Fruit fly (Drosophila melanogaster) whole organism, embryonic: ENCODE measurements around the gene RpS12.

Source experiments
- Atf-2 ChIP-seq: fragments of 200-800 bp; sonication (Bioruptor generic); optimal IDR thresholded peaks from 2 replicates; lab custom pipeline; 2016; ENCODE audit warnings: missing biosample characterization, missing genetic modification characterization
- B-H2 ChIP-seq: fragments of 200-800 bp; sonication (Bioruptor generic); optimal IDR thresholded peaks from 2 replicates; lab custom pipeline; 2018; ENCODE audit warnings: missing biosample characterization, mild to moderate bottlenecking, missing genetic modification characterization
- BtbVII ChIP-seq: fragments of 200-800 bp; sonication (Bioruptor generic); optimal IDR thresholded peaks from 3 replicates; lab custom pipeline; 2017; ENCODE audit warnings: missing biosample characterization, mild to moderate bottlenecking, missing genetic modification characterization
- Bteb2 ChIP-seq: fragments of 200-800 bp; sonication (Bioruptor generic); optimal IDR thresholded peaks from 2 replicates; lab custom pipeline; 2016; ENCODE audit warnings: missing biosample characterization, missing genetic modification characterization
- CG11085 ChIP-seq: fragments of 200-800 bp; sonication (Bioruptor generic); IDR thresholded peaks from 2 replicates; pipeline ENCODE4 v1.3.6; 2022; ENCODE audit warnings: missing biosample characterization, missing genetic modification characterization
- CG11247 ChIP-seq: fragments of 200-800 bp; sonication (Bioruptor generic); IDR thresholded peaks from 2 replicates; pipeline ENCODE4 v1.3.6; 2022; ENCODE audit warnings: missing biosample characterization, missing genetic modification characterization
- CG12071 ChIP-seq: fragments of 200-800 bp; sonication (Bioruptor generic); optimal IDR thresholded peaks from 3 replicates; lab custom pipeline; 2018; ENCODE audit warnings: missing biosample characterization, mild to moderate bottlenecking, missing genetic modification characterization
- CG14050 ChIP-seq: fragments of 200-800 bp; sonication (Bioruptor generic); IDR thresholded peaks from 3 replicates; pipeline ENCODE4 v1.3.6; 2022; ENCODE audit warnings: missing biosample characterization, missing genetic modification characterization
- CG15514 ChIP-seq: fragments of 200-800 bp; sonication (Bioruptor generic); optimal IDR thresholded peaks from 3 replicates; lab custom pipeline; 2017; ENCODE audit warnings: missing biosample characterization, missing genetic modification characterization, mild to moderate bottlenecking, moderate library complexity, missing genetic modification reagents
- CG17361 ChIP-seq: fragments of 200-800 bp; sonication (Bioruptor generic); IDR thresholded peaks from 3 replicates; pipeline ENCODE4 v1.3.6; 2022; ENCODE audit warnings: missing biosample characterization, missing genetic modification characterization
- CG17612 ChIP-seq: fragments of 200-800 bp; sonication (Bioruptor generic); IDR thresholded peaks from 2 replicates; pipeline ENCODE4 v1.3.6; 2022; ENCODE audit warnings: missing biosample characterization, missing genetic modification characterization
- CG3065 ChIP-seq: fragments of 200-800 bp; sonication (Bioruptor generic); optimal IDR thresholded peaks from 2 replicates; lab custom pipeline; 2016; ENCODE audit warnings: missing biosample characterization, missing genetic modification characterization
- CG31224 ChIP-seq: fragments of 200-800 bp; sonication (Bioruptor generic); IDR thresholded peaks from 2 replicates; pipeline ENCODE4 v1.3.6; 2022; ENCODE audit warnings: missing biosample characterization, missing genetic modification characterization
- CG32532 ChIP-seq: fragments of 200-800 bp; sonication (Bioruptor generic); IDR thresholded peaks from 2 replicates; pipeline ENCODE4 v1.3.6; 2022; ENCODE audit warnings: missing biosample characterization, missing genetic modification characterization
- CG3995 ChIP-seq: fragments of 200-800 bp; sonication (Bioruptor generic); optimal IDR thresholded peaks from 3 replicates; lab custom pipeline; 2016; ENCODE audit warnings: missing biosample characterization, missing genetic modification characterization
- CG4617 ChIP-seq: fragments of 200-800 bp; sonication (Bioruptor generic); optimal IDR thresholded peaks from 3 replicates; lab custom pipeline; 2016; ENCODE audit warnings: missing biosample characterization, missing genetic modification characterization, borderline replicate concordance
- CHES-1-like ChIP-seq: fragments of 200-800 bp; sonication (Bioruptor generic); optimal IDR thresholded peaks from 2 replicates; lab custom pipeline; 2016; ENCODE audit warnings: missing biosample characterization, missing genetic modification characterization
- Camta ChIP-seq: fragments of 200-800 bp; sonication (Bioruptor generic); optimal IDR thresholded peaks from 2 replicates; lab custom pipeline; 2016; ENCODE audit warnings: missing biosample characterization, missing genetic modification characterization
- Dfd ChIP-seq, 2 experiments: fragments of >200 bp; optimal IDR thresholded peaks; 2 replicates each; lab custom pipeline; 2017; ENCODE audit warnings: missing biosample characterization in 2 of 2, missing genetic modification characterization in 2 of 2
- Eip74EF ChIP-seq, 2 experiments: fragments of 200-800 bp in 1 of 2; fragments of >200 bp in 1 of 2; sonication (Bioruptor generic) in 1 of 2; optimal IDR thresholded peaks; 2 replicates each; lab custom pipeline; 2017 to 2019; ENCODE audit warnings: missing biosample characterization in 2 of 2, missing genetic modification characterization in 2 of 2, mild to moderate bottlenecking in 1 of 2, moderate library complexity in 1 of 2
- Ets65A ChIP-seq: fragments of 200-800 bp; sonication (Bioruptor generic); peaks from one replicate; lab custom pipeline; 2016; ENCODE audit warnings: missing biosample characterization, missing genetic modification characterization
- HLH4C ChIP-seq: fragments of 200-800 bp; sonication (Bioruptor generic); IDR thresholded peaks from 3 replicates; pipeline ENCODE4 v1.3.6; 2022; ENCODE audit warnings: missing biosample characterization, missing genetic modification characterization; ENCODE audit not compliant: partially characterized antibody
- Hand ChIP-seq: fragments of 200-800 bp; sonication (Bioruptor generic); optimal IDR thresholded peaks from 2 replicates; lab custom pipeline; 2017; ENCODE audit warnings: mild to moderate bottlenecking, missing biosample characterization, missing genetic modification reagents, missing genetic modification characterization
- Jarid2 ChIP-seq: fragments of 200-800 bp; sonication (Bioruptor generic); optimal IDR thresholded peaks from 3 replicates; lab custom pipeline; 2017; ENCODE audit warnings: mild to moderate bottlenecking, missing biosample characterization, missing genetic modification reagents, missing genetic modification characterization
- NFAT ChIP-seq: fragments of 200-800 bp; sonication (Bioruptor generic); IDR thresholded peaks from 2 replicates; pipeline ENCODE4 v1.3.6; 2022; ENCODE audit warnings: missing biosample characterization, missing genetic modification characterization
- NfI ChIP-seq: fragments of 200-800 bp; sonication (Bioruptor generic); optimal IDR thresholded peaks from 3 replicates; lab custom pipeline; 2018; ENCODE audit warnings: missing biosample characterization, mild to moderate bottlenecking, missing genetic modification characterization, moderate library complexity
- Scr ChIP-seq: fragments of 200-800 bp; sonication (Bioruptor generic); IDR thresholded peaks from 2 replicates; pipeline ENCODE4 v1.3.6; 2022; ENCODE audit warnings: missing biosample characterization, missing genetic modification characterization; ENCODE audit not compliant: partially characterized antibody
- Sry-δ ChIP-seq: fragments of 200-800 bp; sonication (Bioruptor generic); optimal IDR thresholded peaks from 2 replicates; lab custom pipeline; 2016; ENCODE audit warnings: missing biosample characterization, missing genetic modification characterization
- Xrp1 ChIP-seq: fragments of 200-800 bp; sonication (Bioruptor generic); IDR thresholded peaks from 2 replicates; pipeline ENCODE4 v1.3.6; 2022; ENCODE audit warnings: missing biosample characterization, missing genetic modification characterization
- bbx ChIP-seq: fragments of 200-800 bp; sonication (Bioruptor generic); IDR thresholded peaks from 2 replicates; pipeline ENCODE4 v1.3.6; 2022; ENCODE audit warnings: missing biosample characterization, missing genetic modification characterization; ENCODE audit not compliant: partially characterized antibody
- btn ChIP-seq: fragments of 200-800 bp; sonication (Bioruptor generic); optimal IDR thresholded peaks from 2 replicates; lab custom pipeline; 2016; ENCODE audit warnings: missing biosample characterization, missing genetic modification characterization
- chinmo ChIP-seq: fragments of 200-800 bp; sonication (Bioruptor generic); IDR thresholded peaks from 4 replicates; pipeline ENCODE4 v1.3.6; 2022; ENCODE audit warnings: missing biosample characterization, missing genetic modification characterization; ENCODE audit not compliant: partially characterized antibody
- eve ChIP-seq, 2 experiments: fragments of >200 bp; optimal IDR thresholded peaks; 2 replicates each; lab custom pipeline; 2017; ENCODE audit warnings: missing biosample characterization in 2 of 2, missing genetic modification characterization in 2 of 2
- fru ChIP-seq: fragments of >200 bp; optimal IDR thresholded peaks from 2 replicates; lab custom pipeline; 2017
- kni ChIP-seq: fragments of 200-800 bp; sonication (Bioruptor generic); optimal IDR thresholded peaks from 3 replicates; lab custom pipeline; 2017; ENCODE audit warnings: mild to moderate bottlenecking, missing biosample characterization, missing genetic modification reagents, missing genetic modification characterization
- knrl ChIP-seq: fragments of 200-800 bp; sonication (Bioruptor generic); IDR thresholded peaks from 3 replicates; pipeline ENCODE4 v1.3.6; 2022; ENCODE audit warnings: missing biosample characterization, missing genetic modification characterization; ENCODE audit not compliant: partially characterized antibody
- lilli ChIP-seq: fragments of 200-800 bp; sonication (Bioruptor generic); optimal IDR thresholded peaks from 3 replicates; lab custom pipeline; 2016; ENCODE audit warnings: missing biosample characterization, missing genetic modification characterization
- otp ChIP-seq: fragments of 200-800 bp; sonication (Bioruptor generic); IDR thresholded peaks from 3 replicates; pipeline ENCODE4, ENCODE4 v1.3.6; 2022; ENCODE audit warnings: missing biosample characterization, missing genetic modification characterization
- pan ChIP-seq, 4 experiments: fragments of >200 bp in 3 of 4; fragments of 200-800 bp in 1 of 4; sonication (Bioruptor generic) in 1 of 4; optimal IDR thresholded peaks in 3 of 4; IDR thresholded peaks in 1 of 4; 2 replicates each; pipeline versions ENCODE4 v1.3.6 to Lab custom; 2017 to 2022; ENCODE audit warnings: missing biosample characterization in 2 of 4, missing genetic modification characterization in 2 of 4, mixed read lengths in 1 of 4
- peb ChIP-seq: fragments of 200-800 bp; sonication (Bioruptor generic); IDR thresholded peaks from 2 replicates; pipeline ENCODE4 v1.3.6; 2022; ENCODE audit warnings: missing biosample characterization, missing genetic modification characterization
- prd ChIP-seq, 3 experiments: fragments of >200 bp in 2 of 3; fragments of 200-800 bp in 1 of 3; sonication (Bioruptor generic) in 1 of 3; optimal IDR thresholded peaks in 2 of 3; IDR thresholded peaks in 1 of 3; 2 replicates in 2 of 3; 3 replicates in 1 of 3; pipeline versions ENCODE4 v1.3.6 to Lab custom; 2017 to 2022; ENCODE audit warnings: missing biosample characterization in 1 of 3, missing genetic modification characterization in 1 of 3
- seq ChIP-seq: fragments of 200-800 bp; sonication (Bioruptor generic); IDR thresholded peaks from 2 replicates; pipeline ENCODE4 v1.3.6; 2022; ENCODE audit warnings: missing biosample characterization, missing genetic modification characterization
- shn ChIP-seq: fragments of 200-800 bp; sonication (Bioruptor generic); optimal IDR thresholded peaks from 3 replicates; lab custom pipeline; 2016; ENCODE audit warnings: missing biosample characterization, missing genetic modification characterization
- sisA ChIP-seq: fragments of 200-800 bp; sonication (Bioruptor generic); IDR thresholded peaks from 2 replicates; pipeline ENCODE4 v1.3.6; 2022; ENCODE audit warnings: missing biosample characterization, missing genetic modification characterization
- tin ChIP-seq: fragments of 200-800 bp; sonication (Bioruptor generic); optimal IDR thresholded peaks from 3 replicates; lab custom pipeline; 2016; ENCODE audit warnings: missing biosample characterization, missing genetic modification characterization
- trh ChIP-seq: fragments of 200-800 bp; sonication (Bioruptor generic); optimal IDR thresholded peaks from 2 replicates; lab custom pipeline; 2016; ENCODE audit warnings: missing biosample characterization, missing genetic modification characterization
- vvl ChIP-seq: fragments of 200-800 bp; sonication (Bioruptor generic); IDR thresholded peaks from 2 replicates; pipeline ENCODE4 v1.3.6; 2022; ENCODE audit warnings: missing biosample characterization, missing genetic modification characterization
- zen2 ChIP-seq: fragments of 200-800 bp; sonication (Bioruptor generic); IDR thresholded peaks from 3 replicates; pipeline ENCODE4 v1.3.6; 2022; ENCODE audit warnings: missing biosample characterization, missing genetic modification characterization; ENCODE audit not compliant: partially characterized antibody
- zfh2 ChIP-seq: fragments of 200-800 bp; sonication (Bioruptor generic); optimal IDR thresholded peaks from 2 replicates; lab custom pipeline; 2016; ENCODE audit warnings: missing biosample characterization, missing genetic modification characterization

The RpS12 gene

DNA sequence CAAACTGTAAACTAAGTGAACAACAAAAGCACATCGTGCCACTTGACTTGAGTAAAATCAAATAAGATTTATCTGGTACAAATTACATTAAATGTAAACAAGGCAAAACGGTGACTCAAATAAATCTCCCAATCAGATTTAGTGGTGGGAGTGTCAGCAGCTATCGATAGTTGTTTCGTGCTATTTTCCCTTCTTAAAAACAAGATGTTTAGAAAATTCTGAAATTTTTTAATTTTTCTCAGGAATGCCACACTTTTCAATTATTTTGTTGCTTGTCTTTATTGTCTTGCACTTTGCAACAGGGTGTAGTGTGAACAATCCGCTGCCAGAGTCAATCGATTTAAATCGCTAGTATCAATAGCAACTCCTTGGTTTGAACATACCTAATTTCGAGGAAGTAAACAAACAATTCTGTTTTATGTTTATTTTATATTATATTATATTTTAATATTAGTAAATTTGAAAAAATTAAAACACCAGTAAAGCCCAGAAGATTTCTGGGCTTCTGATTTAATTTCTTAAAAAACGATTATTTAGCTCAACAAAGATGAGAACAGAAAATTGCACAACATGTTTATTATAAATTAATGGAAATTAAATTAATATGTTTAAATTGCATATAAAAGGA, 7.8 kb upstream of the RpS12 start, which contains the start of gene MICAL-like (continued):
- TF ChIP-seq vvl (GFP tag; lab: Robert Waterston, UW): peak; percentile 6; the same call in 1 of the 2 replicates
- no peak for TF ChIP-seq CG31224
- no peak for TF ChIP-seq CG14050
- TF ChIP-seq Bteb2 (GFP tag; lab: Kevin White, UChicago): peak; percentile 17
- peak; percentile 6; the same call in 1 of the 2 replicates for TF ChIP-seq Xrp1 (GFP tag; lab: Robert Waterston, UW)
- TF ChIP-seq zfh2 (GFP tag; lab: Kevin White, UChicago): peak; percentile 50
- TF ChIP-seq sisA: peak; percentile 57; the same call in 1 of the 2 replicates
- no peak; the same call in 2 of the 3 replicates for TF ChIP-seq CG17361 (GFP tag; lab: Robert Waterston, UW)
- TF ChIP-seq CG11085 (GFP tag; lab: Robert Waterston, UW): no peak
- TF ChIP-seq Camta (GFP tag; lab: Kevin White, UChicago): peak; percentile 10
- peak; percentile 79 for TF ChIP-seq HLH4C (GFP tag; lab: Robert Waterston, UW)
- no peak for TF ChIP-seq Dfd (GFP tag; optimal IDR thresholded peaks at IDR 0.05; lab: Kevin White, UChicago)
- TF ChIP-seq kni (GFP tag; lab: Kevin White, UChicago): no peak
- TF ChIP-seq bbx (GFP tag; lab: Robert Waterston, UW): peak; percentile 72
- no peak for TF ChIP-seq CG12071
- no peak for TF ChIP-seq B-H2
- TF ChIP-seq trh: no peak
- TF ChIP-seq eve (GFP tag; optimal IDR thresholded peaks at IDR 0.05; lab: Kevin White, UChicago): no peak
- TF ChIP-seq knrl (GFP tag; lab: Robert Waterston, UW): peak; percentile 88
- TF ChIP-seq CG11247 (GFP tag; lab: Robert Waterston, UW): 0 out of 2 replicates have a peak, but pooled peaks have one; percentile 14
- TF ChIP-seq Atf-2: no peak
- peak; percentile 27 for TF ChIP-seq lilli (GFP tag; lab: Kevin White, UChicago)
- TF ChIP-seq prd (optimal IDR thresholded peaks at IDR 0.05; lab: Kevin White, UChicago): no peak
- peak; percentile 51; the same call in 1 of the 3 replicates for TF ChIP-seq prd (GFP tag; IDR thresholded peaks at IDR 0.05; lab: Robert Waterston, UW)
- TF ChIP-seq CG15514 (GFP tag; lab: Kevin White, UChicago): peak; percentile 19
- TF ChIP-seq chinmo: peak; percentile 80; the same call in 2 of the 4 replicates
- no peak for TF ChIP-seq CG17612 (GFP tag; lab: Robert Waterston, UW)
- peak; percentile 39 for TF ChIP-seq NfI (GFP tag; lab: Kevin White, UChicago)
- no peak for TF ChIP-seq tin (GFP tag; lab: Kevin White, UChicago)
- TF ChIP-seq CG3065 (GFP tag; lab: Kevin White, UChicago): no peak
- no peak for TF ChIP-seq peb (GFP tag; lab: Robert Waterston, UW)
- peak; percentile 90 for TF ChIP-seq Scr
- TF ChIP-seq Eip74EF (GFP tag; optimal IDR thresholded peaks at IDR 0.05; lab: Kevin White, UChicago): no peak
- TF ChIP-seq seq: no peak
- no peak for TF ChIP-seq Hand
- TF ChIP-seq CG32532 (GFP tag; lab: Robert Waterston, UW): peak; percentile 64
- TF ChIP-seq shn: no peak
- no peak for TF ChIP-seq btn (GFP tag; lab: Kevin White, UChicago)
- TF ChIP-seq CHES-1-like (GFP tag; lab: Kevin White, UChicago): no peak
- TF ChIP-seq zen2 (GFP tag; lab: Robert Waterston, UW): peak; percentile 85
- no peak for TF ChIP-seq BtbVII (GFP tag; lab: Kevin White, UChicago)
- peak; percentile 88 for TF ChIP-seq Sry-δ (GFP tag; lab: Kevin White, UChicago)
- TF ChIP-seq Ets65A (GFP tag; lab: Kevin White, UChicago): peak; percentile 44
- peak; percentile 50; the same call in 1 of the 2 replicates for TF ChIP-seq NFAT
- TF ChIP-seq fru (lab: Kevin White, UChicago): no peak
- peak; percentile 6 for TF ChIP-seq CG4617
- TF ChIP-seq Jarid2 (GFP tag; lab: Kevin White, UChicago): no peak
- peak; percentile 89 for TF ChIP-seq CG3995 (GFP tag; lab: Kevin White, UChicago)
- no peak for TF ChIP-seq pan (optimal IDR thresholded peaks at IDR 0.05; lab: Kevin White, UChicago)
- TF ChIP-seq pan (GFP tag; optimal IDR thresholded peaks at IDR 0.05 in 1 of 2, IDR thresholded peaks at IDR 0.05 in 1 of 2): peak in 1 of 2 experiments; percentile 8
- peak; percentile 11; the same call in 1 of the 3 replicates for TF ChIP-seq otp (GFP tag; lab: Robert Waterston, UW)
